Worm (Caenorhabditis elegans) whole organism, L1 larva: ENCODE data around the gene cnc-10.

ENCODE experiments used
- C04F5.9 ChIP-seq: sonication (generic microtip); optimal IDR thresholded peaks from 2 replicates; lab custom pipeline; 2016; ENCODE audit warnings: missing genetic modification characterization, missing compliant biosample characterization
- C34B4.2 ChIP-seq: sonication (generic microtip); optimal IDR thresholded peaks from 2 replicates; lab custom pipeline; 2017; ENCODE audit warnings: mild to moderate bottlenecking, missing genetic modification characterization, missing compliant biosample characterization
- F16B12.6 ChIP-seq: fragments of 150-350 bp; optimal IDR thresholded peaks from 2 replicates; lab custom pipeline; 2014; ENCODE audit warnings: missing biosample characterization, missing genetic modification characterization
- Y116A8C.19 ChIP-seq: sonication (generic microtip); optimal IDR thresholded peaks from 2 replicates; lab custom pipeline; 2016; ENCODE audit warnings: missing compliant biosample characterization, missing genetic modification characterization, borderline replicate concordance
- alr-1 ChIP-seq: fragments of 200-800 bp; sonication (Bioruptor generic); optimal IDR thresholded peaks from 2 replicates; lab custom pipeline; 2018; ENCODE audit warnings: borderline replicate concordance, mild to moderate bottlenecking, missing genetic modification characterization, missing compliant biosample characterization
- ceh-63 ChIP-seq: fragments of 200-800 bp; sonication (Bioruptor generic); optimal IDR thresholded peaks from 2 replicates; lab custom pipeline; 2018; ENCODE audit warnings: mild to moderate bottlenecking, missing genetic modification characterization, missing compliant biosample characterization
- ceh-8 ChIP-seq: fragments of 200-800 bp; sonication (Bioruptor generic); optimal IDR thresholded peaks from 2 replicates; lab custom pipeline; 2018; ENCODE audit warnings: mild to moderate bottlenecking, missing genetic modification characterization, moderate library complexity, missing compliant biosample characterization
- ceh-88 ChIP-seq: fragments of 200-800 bp; sonication (Bioruptor generic); IDR thresholded peaks from 2 replicates; pipeline ENCODE4 v1.3.6; 2022; ENCODE audit warnings: missing genetic modification characterization, missing compliant biosample characterization
- ces-1 ChIP-seq: fragments of 150-350 bp; optimal IDR thresholded peaks from 2 replicates; lab custom pipeline; 2014; ENCODE audit warnings: missing biosample characterization, missing genetic modification reagents, missing genetic modification characterization
- dsc-1 ChIP-seq: sonication (generic microtip); optimal IDR thresholded peaks from 2 replicates; lab custom pipeline; 2016; ENCODE audit warnings: mild to moderate bottlenecking, missing genetic modification characterization, missing compliant biosample characterization
- efl-1 ChIP-seq, 4 experiments: fragments of 150-350 bp; optimal IDR thresholded peaks in 3 of 4; peaks in 1 of 4; 1 replicate in 1 of 4; 2 replicates in 3 of 4; lab custom pipeline; 2014; ENCODE audit warnings: missing biosample characterization in 2 of 4, missing genetic modification characterization in 2 of 4, missing genetic modification reagents in 2 of 4
- efl-3 ChIP-seq: fragments of 200-800 bp; sonication (Bioruptor generic); optimal IDR thresholded peaks from 2 replicates; lab custom pipeline; 2018; ENCODE audit warnings: mild to moderate bottlenecking, missing genetic modification characterization, missing compliant biosample characterization
- egl-13 ChIP-seq: sonication (generic microtip); optimal IDR thresholded peaks from 2 replicates; lab custom pipeline; 2016; ENCODE audit warnings: missing genotype, missing genetic modification reagents, missing genetic modification characterization, missing compliant biosample characterization
- fkh-8 ChIP-seq: sonication (generic microtip); optimal IDR thresholded peaks from 2 replicates; lab custom pipeline; 2016; ENCODE audit warnings: mild to moderate bottlenecking, missing genetic modification characterization, missing compliant biosample characterization
- fos-1 ChIP-seq: fragments of 150-350 bp; optimal IDR thresholded peaks from 2 replicates; lab custom pipeline; 2014; ENCODE audit warnings: missing biosample characterization, missing genetic modification characterization
- grh-1 ChIP-seq: fragments of 200-800 bp; sonication (Bioruptor generic); IDR thresholded peaks from 2 replicates; pipeline ENCODE4 v1.3.6; 2022; ENCODE audit warnings: missing genetic modification reagents, missing genetic modification characterization, missing compliant biosample characterization
- hlh-17 ChIP-seq: fragments of 200-800 bp; sonication (Bioruptor generic); optimal IDR thresholded peaks from 2 replicates; lab custom pipeline; 2018; ENCODE audit warnings: missing genetic modification characterization, mild to moderate bottlenecking, missing compliant biosample characterization, moderate library complexity, borderline replicate concordance
- hlh-4 ChIP-seq: sonication (generic microtip); optimal IDR thresholded peaks from 2 replicates; lab custom pipeline; 2016; ENCODE audit warnings: mild to moderate bottlenecking, missing genetic modification characterization, missing compliant biosample characterization
- jun-1 ChIP-seq: fragments of 150-350 bp; optimal IDR thresholded peaks from 2 replicates; lab custom pipeline; 2014; ENCODE audit warnings: missing biosample characterization, missing genetic modification reagents, missing genetic modification characterization
- lin-13 ChIP-seq: fragments of 150-350 bp; optimal IDR thresholded peaks from 2 replicates; lab custom pipeline; 2014; ENCODE audit warnings: missing biosample characterization, missing genetic modification reagents, missing genetic modification characterization
- lin-14 ChIP-seq: fragments of 200-800 bp; sonication (Bioruptor generic); optimal IDR thresholded peaks from 2 replicates; lab custom pipeline; 2018; ENCODE audit warnings: mild to moderate bottlenecking, missing genetic modification characterization, moderate library complexity, missing compliant biosample characterization
- lin-15B ChIP-seq: fragments of 150-350 bp; sonication (generic microtip); optimal IDR thresholded peaks from 3 replicates; lab custom pipeline; 2014; ENCODE audit warnings: missing biosample characterization, missing genetic modification characterization
- lin-35 ChIP-seq, 2 experiments: fragments of 150-350 bp; optimal IDR thresholded peaks; 2 replicates each; lab custom pipeline; 2014; ENCODE audit warnings: missing biosample characterization in 2 of 2, missing genetic modification characterization in 2 of 2, missing genetic modification reagents in 2 of 2
- lsy-2 ChIP-seq, 2 experiments: fragments of 150-350 bp; optimal IDR thresholded peaks; 2 replicates each; lab custom pipeline; 2014; ENCODE audit warnings: missing biosample characterization in 2 of 2, missing genetic modification characterization in 2 of 2
- mab-9 ChIP-seq: fragments of 200-800 bp; sonication (Bioruptor generic); IDR thresholded peaks from 2 replicates; pipeline ENCODE4 v1.3.6; 2022; ENCODE audit warnings: missing genetic modification reagents, missing genetic modification characterization, missing compliant biosample characterization
- mef-2 ChIP-seq: fragments of 150-350 bp; optimal IDR thresholded peaks from 2 replicates; lab custom pipeline; 2014; ENCODE audit warnings: missing biosample characterization, missing genetic modification characterization
- nhr-11 ChIP-seq: fragments of 150-350 bp; optimal IDR thresholded peaks from 2 replicates; lab custom pipeline; 2014; ENCODE audit warnings: missing biosample characterization, missing genetic modification characterization
- nhr-20 ChIP-seq: sonication (generic microtip); optimal IDR thresholded peaks from 2 replicates; lab custom pipeline; 2016; ENCODE audit warnings: mild to moderate bottlenecking, missing genetic modification characterization, missing compliant biosample characterization
- nhr-237 ChIP-seq: fragments of 150-350 bp; optimal IDR thresholded peaks from 2 replicates; lab custom pipeline; 2014; ENCODE audit warnings: missing biosample characterization, missing genetic modification characterization
- nhr-28 ChIP-seq: fragments of 150-350 bp; optimal IDR thresholded peaks from 2 replicates; lab custom pipeline; 2014; ENCODE audit warnings: missing biosample characterization, missing genetic modification characterization
- nhr-47 ChIP-seq: sonication (generic microtip); optimal IDR thresholded peaks from 2 replicates; lab custom pipeline; 2016; ENCODE audit warnings: mild to moderate bottlenecking, missing genetic modification characterization, moderate library complexity, missing compliant biosample characterization
- nhr-71 ChIP-seq: sonication (generic microtip); optimal IDR thresholded peaks from 2 replicates; lab custom pipeline; 2016; ENCODE audit warnings: mild to moderate bottlenecking, missing genetic modification characterization, moderate library complexity, missing compliant biosample characterization
- nhr-76 ChIP-seq: sonication (generic microtip); optimal IDR thresholded peaks from 2 replicates; lab custom pipeline; 2017; ENCODE audit warnings: missing biosample characterization, missing genetic modification characterization
- nhr-77 ChIP-seq: fragments of 150-350 bp; optimal IDR thresholded peaks from 2 replicates; lab custom pipeline; 2014; ENCODE audit warnings: missing biosample characterization, missing genetic modification characterization
- nhr-84 ChIP-seq: sonication (generic microtip); optimal IDR thresholded peaks from 2 replicates; lab custom pipeline; 2017; ENCODE audit warnings: missing biosample characterization, missing genetic modification characterization
- nhr-90 ChIP-seq: sonication (generic microtip); optimal IDR thresholded peaks from 2 replicates; lab custom pipeline; 2016; ENCODE audit warnings: mild to moderate bottlenecking, missing genetic modification characterization, missing compliant biosample characterization; ENCODE audit not compliant: poor library complexity
- rnt-1 ChIP-seq: sonication (generic microtip); optimal IDR thresholded peaks from 2 replicates; lab custom pipeline; 2016; ENCODE audit warnings: mild to moderate bottlenecking, missing genetic modification characterization, moderate library complexity, missing compliant biosample characterization
- skn-1 ChIP-seq: fragments of 150-350 bp; optimal IDR thresholded peaks from 2 replicates; lab custom pipeline; 2014; ENCODE audit warnings: missing biosample characterization, missing genetic modification characterization
- sup-37 ChIP-seq: fragments of 200-800 bp; sonication (Bioruptor generic); optimal IDR thresholded peaks from 2 replicates; lab custom pipeline; 2018; ENCODE audit warnings: mild to moderate bottlenecking, missing genetic modification characterization, missing compliant biosample characterization
- swsn-7 ChIP-seq: sonication (generic microtip); optimal IDR thresholded peaks from 2 replicates; lab custom pipeline; 2016; ENCODE audit warnings: missing genetic modification characterization, missing compliant biosample characterization
- tbx-2 ChIP-seq: sonication (generic microtip); optimal IDR thresholded peaks from 2 replicates; lab custom pipeline; 2016; ENCODE audit warnings: missing genetic modification characterization, missing compliant biosample characterization
- unc-130 ChIP-seq: fragments of 150-350 bp; optimal IDR thresholded peaks from 2 replicates; lab custom pipeline; 2017; ENCODE audit warnings: missing biosample characterization, missing genetic modification characterization, inconsistent platforms
- unc-30 ChIP-seq: sonication (generic microtip); optimal IDR thresholded peaks from 2 replicates; lab custom pipeline; 2017; ENCODE audit warnings: missing biosample characterization, missing genetic modification characterization
- unc-86 ChIP-seq: sonication (generic microtip); optimal IDR thresholded peaks from 2 replicates; lab custom pipeline; 2016; ENCODE audit warnings: missing genetic modification characterization, missing compliant biosample characterization
- vab-15 ChIP-seq: sonication (generic microtip); optimal IDR thresholded peaks from 2 replicates; lab custom pipeline; 2017; ENCODE audit warnings: missing genotype, mild to moderate bottlenecking, missing genetic modification characterization, missing compliant biosample characterization
- xbp-1 ChIP-seq: sonication (generic microtip); optimal IDR thresholded peaks from 2 replicates; lab custom pipeline; 2016; ENCODE audit warnings: missing genetic modification characterization, missing compliant biosample characterization
- zag-1 ChIP-seq: fragments of 150-350 bp; optimal IDR thresholded peaks from 2 replicates; lab custom pipeline; 2014; ENCODE audit warnings: missing biosample characterization, missing genetic modification characterization
- zip-4 ChIP-seq: fragments of 200-800 bp; sonication (Bioruptor generic); optimal IDR thresholded peaks from 2 replicates; lab custom pipeline; 2018; ENCODE audit warnings: mild to moderate bottlenecking, missing genetic modification characterization, moderate library complexity, missing compliant biosample characterization
- ztf-11 ChIP-seq, 2 experiments: sonication (generic microtip); optimal IDR thresholded peaks; 2 replicates each; lab custom pipeline; 2016 to 2017; ENCODE audit warnings: missing genetic modification characterization in 2 of 2, missing biosample characterization in 1 of 2, missing compliant biosample characterization in 1 of 2

cnc-10 gene

ce11 chrV:11146958-11147779 lies 35.9 kb upstream of the cnc-10 start, which contains the start of the genes T19C4.24 and nlp-33 (continued):
- TF ChIP-seq ces-1 (GFP tag; lab: Kevin White, UChicago) (no peak), nhr-28 (tag; lab: Kevin White, UChicago) (no peak), lin-14 (GFP tag; lab: Kevin White, UChicago) (peak; percentile 63), ceh-88 (no peak), hlh-17 (GFP tag; lab: Kevin White, UChicago) (no peak), egl-13 (no peak), lin-35 (GFP tag; optimal IDR thresholded peaks at IDR 0.05; lab: Kevin White, UChicago) (peak in 1 of 2 experiments; percentile 19), nhr-76 (tag; lab: Kevin White, UChicago) (no peak), ztf-11 (tag; optimal IDR thresholded peaks at IDR 0.05; lab: Kevin White, UChicago) (no peak), nhr-11 (tag; lab: Kevin White, UChicago) (no peak), skn-1 (tag; lab: Kevin White, UChicago) (no peak), lin-13 (GFP tag; lab: Kevin White, UChicago) (no peak), C34B4.2 (tag; lab: Kevin White, UChicago) (no peak), nhr-237 (tag; lab: Kevin White, UChicago) (no peak), tbx-2 (tag; lab: Kevin White, UChicago) (peak; percentile 20), swsn-7 (tag; lab: Kevin White, UChicago) (no peak), alr-1 (tag; lab: Kevin White, UChicago) (no peak), mef-2 (tag; lab: Kevin White, UChicago) (no peak), zag-1 (no peak), lsy-2 (tag; optimal IDR thresholded peaks at IDR 0.05; lab: Kevin White, UChicago) (peak in 1 of 2 experiments; percentile 8), F16B12.6 (tag; lab: Kevin White, UChicago) (no peak), unc-130 (no peak), fos-1 (no peak), dsc-1 (tag; lab: Kevin White, UChicago) (no peak), nhr-84 (tag; lab: Kevin White, UChicago) (no peak), efl-3 (no peak), nhr-90 (tag; lab: Kevin White, UChicago) (peak; percentile 51), unc-30 (tag; lab: Kevin White, UChicago) (no peak), xbp-1 (no peak), nhr-71 (tag; lab: Kevin White, UChicago) (peak; percentile 40), efl-1 (optimal IDR thresholded peaks at IDR 0.05; lab: Kevin White, UChicago) (no peak), efl-1 (GFP tag; optimal IDR thresholded peaks at IDR 0.05 in 1 of 2; lab: Kevin White, UChicago) (no peak), nhr-20 (tag; lab: Kevin White, UChicago) (peak; percentile 54), C04F5.9 (tag; lab: Kevin White, UChicago) (no peak), sup-37 (no peak), nhr-77 (tag; lab: Kevin White, UChicago) (no peak), fkh-8 (tag; lab: Kevin White, UChicago) (no peak), lin-15B (tag; lab: Kevin White, UChicago) (no peak), rnt-1 (tag; lab: Kevin White, UChicago) (no peak), grh-1 (GFP tag; lab: Robert Waterston, UW) (peak; percentile 30; the same call in 1 of the 2 replicates), hlh-4 (tag; lab: Kevin White, UChicago) (no peak), ceh-63 (no peak), ceh-8 (GFP tag; lab: Kevin White, UChicago) (no peak), unc-86 (no peak), mab-9 (GFP tag; lab: Robert Waterston, UW) (no peak), Y116A8C.19 (no peak), nhr-47 (tag; lab: Kevin White, UChicago) (no peak), jun-1 (tag; lab: Kevin White, UChicago) (no peak), zip-4 (GFP tag; lab: Kevin White, UChicago) (no peak), vab-15 (tag; lab: Kevin White, UChicago) (no peak)
